Fruit fly (Drosophila melanogaster): ENCODE results near the gene Pde9.

- TF ChIP-seq EcR (GFP tag; optimal IDR thresholded peaks at IDR 0.05) = no peak
- TF ChIP-seq CG8478 (optimal IDR thresholded peaks at IDR 0.05) = no peak
These were observed 155.0 kb downstream of the Pde9 start, which contains the start of gene Smr for dm6 chrX:12741914-12742650.
